ENCODE assay signal across 5 worm cellular contexts in genomic region chrX:14853712-14854217, ce11.
TF ChIP-seq lines count a peak whose summit lies in the region.

Gene C27C12.1, minus strand, starts transcription at chrX:14853762.
Gene C27C12.4, plus strand, starts transcription at chrX:14854086.

TF ChIP-seq in whole organism, L1 larva, 84 proteins besides CTCF, POLR2A, EP300 and RAD21 (continues in another document):
- TF ChIP-seq nhr-76 (tag; optimal IDR thresholded peaks at IDR 0.05; lab: Kevin White, UChicago) (no peak), unc-86 (tag; optimal IDR thresholded peaks at IDR 0.05; lab: Kevin White, UChicago) (peak; percentile 83), pax-3 (tag; optimal IDR thresholded peaks at IDR 0.05; lab: Kevin White, UChicago) (peak; percentile 63), nhr-90 (tag; optimal IDR thresholded peaks at IDR 0.05; lab: Kevin White, UChicago; ENCODE audit: poor library complexity) (peak; percentile 90), aha-1 (tag; optimal IDR thresholded peaks at IDR 0.05; lab: Kevin White, UChicago) (no peak), zip-4 (GFP tag; optimal IDR thresholded peaks at IDR 0.05; lab: Kevin White, UChicago) (peak; percentile 54), fkh-4 (tag; optimal IDR thresholded peaks at IDR 0.05; lab: Kevin White, UChicago; ENCODE audit: borderline replicate concordance) (peak; percentile 63), dpl-1 (GFP tag; optimal IDR thresholded peaks at IDR 0.05; lab: Kevin White, UChicago) (peak; percentile 71 to 79 (median 79)), irx-1 (tag; optimal IDR thresholded peaks at IDR 0.05; lab: Kevin White, UChicago) (peak; percentile 85), lin-39 (tag; optimal IDR thresholded peaks at IDR 0.05; lab: Kevin White, UChicago) (peak; percentile 54), nhr-85 (tag; lab: Kevin White, UChicago) (peak; percentile 93), nhr-84 (tag; optimal IDR thresholded peaks at IDR 0.05; lab: Kevin White, UChicago) (no peak), sup-37 (GFP tag; optimal IDR thresholded peaks at IDR 0.05; lab: Kevin White, UChicago) (peak; percentile 43), isw-1 (GFP tag; IDR thresholded peaks at IDR 0.05; lab: Robert Waterston, UW) (peak; percentile 76), ama-1 (optimal IDR thresholded peaks at IDR 0.05; lab: Kevin White, UChicago) (no peak), nhr-20 (tag; optimal IDR thresholded peaks at IDR 0.05; lab: Kevin White, UChicago) (peak; percentile 93), C04F5.9 (tag; optimal IDR thresholded peaks at IDR 0.05; lab: Kevin White, UChicago) (peak; percentile 61), fkh-8 (tag; optimal IDR thresholded peaks at IDR 0.05; lab: Kevin White, UChicago) (peak; percentile 90)

TF ChIP-seq in whole organism, L3 larva, 47 proteins besides CTCF, POLR2A, EP300 and RAD21 (continues in another document):
- no peak for TF ChIP-seq ZK546.5 (tag; optimal IDR thresholded peaks at IDR 0.05; lab: Kevin White, UChicago)
- peak; percentile 90 for TF ChIP-seq nfya-1 (tag; optimal IDR thresholded peaks at IDR 0.05; lab: Kevin White, UChicago; ENCODE audit: insufficient read depth)
- TF ChIP-seq mml-1 (tag; optimal IDR thresholded peaks at IDR 0.05; lab: Kevin White, UChicago), result no peak
- no peak for TF ChIP-seq sea-2 (GFP tag; optimal IDR thresholded peaks at IDR 0.05; lab: Kevin White, UChicago)
- TF ChIP-seq fos-1 (tag; optimal IDR thresholded peaks at IDR 0.05; lab: Kevin White, UChicago), result no peak
- no peak for TF ChIP-seq ztf-11 (tag; optimal IDR thresholded peaks at IDR 0.05; lab: Kevin White, UChicago)
- peak; percentile 82 for TF ChIP-seq lin-39 (tag; optimal IDR thresholded peaks at IDR 0.05; lab: Kevin White, UChicago)
- peak; percentile 68 for TF ChIP-seq R02D3.7 (tag; optimal IDR thresholded peaks at IDR 0.05; lab: Kevin White, UChicago)
- TF ChIP-seq ceh-82 (tag; optimal IDR thresholded peaks at IDR 0.05; lab: Kevin White, UChicago), result peak; percentile 69
- no peak for TF ChIP-seq ceh-9 (tag; optimal IDR thresholded peaks at IDR 0.05; lab: Kevin White, UChicago)
- TF ChIP-seq hmg-11 (tag; optimal IDR thresholded peaks at IDR 0.05; lab: Kevin White, UChicago), result peak; percentile 95
- TF ChIP-seq ztf-4 (tag; optimal IDR thresholded peaks at IDR 0.05; lab: Kevin White, UChicago), result peak; percentile 34
- peak; percentile 75 for TF ChIP-seq jun-1 (tag; optimal IDR thresholded peaks at IDR 0.05; lab: Kevin White, UChicago)
- TF ChIP-seq elt-3 (tag; optimal IDR thresholded peaks at IDR 0.05; lab: Kevin White, UChicago), result no peak
- TF ChIP-seq snpc-4 (tag; optimal IDR thresholded peaks at IDR 0.05; lab: Kevin White, UChicago), result peak; percentile 89
- peak; percentile 20 for TF ChIP-seq nhr-11 (tag; optimal IDR thresholded peaks at IDR 0.05; lab: Kevin White, UChicago)
- peak; percentile 35 for TF ChIP-seq elt-1 (tag; optimal IDR thresholded peaks at IDR 0.05; lab: Kevin White, UChicago)
- peak; percentile 87 for TF ChIP-seq lin-15B (tag; optimal IDR thresholded peaks at IDR 0.05; lab: Kevin White, UChicago)
- no peak for TF ChIP-seq pqm-1 (tag; optimal IDR thresholded peaks at IDR 0.05; lab: Kevin White, UChicago)

TF ChIP-seq in whole organism, early embryonic, 17 proteins besides CTCF, POLR2A, EP300 and RAD21:
- no peak for TF ChIP-seq tbx-11 (GFP tag; IDR thresholded peaks at IDR 0.05; lab: Robert Waterston, UW)
- no peak for TF ChIP-seq flt-1 (GFP tag; IDR thresholded peaks at IDR 0.05; lab: Robert Waterston, UW)
- TF ChIP-seq F13C5.2 (tag; optimal IDR thresholded peaks at IDR 0.05; lab: Kevin White, UChicago), result peak; percentile 67
- peak; percentile 67 for TF ChIP-seq hmg-4 (GFP tag; optimal IDR thresholded peaks at IDR 0.05; lab: Kevin White, UChicago)
- TF ChIP-seq tbx-37 (GFP tag; conservative IDR thresholded peaks at IDR 0.05; lab: Robert Waterston, UW), result peak; percentile 58; the same call in 1 of the 2 replicates
- TF ChIP-seq hnd-1 (tag; optimal IDR thresholded peaks at IDR 0.05; lab: Kevin White, UChicago), result no peak
TF ChIP-seq in whole organism, early embryonic: peak in this region for 3.

TF ChIP-seq in whole organism, midembryonic, 9 proteins besides CTCF, POLR2A, EP300 and RAD21:
- peak; percentile 77 for TF ChIP-seq flt-1 (GFP tag; IDR thresholded peaks at IDR 0.05; lab: Robert Waterston, UW)
- no peak for TF ChIP-seq T22C8.4 (GFP tag; IDR thresholded peaks at IDR 0.05; lab: Robert Waterston, UW)
- peak; percentile 84 for TF ChIP-seq cog-1 (tag; optimal IDR thresholded peaks at IDR 0.05; lab: Kevin White, UChicago)
TF ChIP-seq in whole organism, midembryonic: peak in this region for 2.

TF ChIP-seq in whole organism, young adult, 124 proteins besides CTCF, POLR2A, EP300 and RAD21 (continues in another document):
- TF ChIP-seq ekl-4 (GFP tag; IDR thresholded peaks at IDR 0.05; lab: Robert Waterston, UW), result peak; percentile 57; the same call in 1 of the 2 replicates
- TF ChIP-seq lir-1 (GFP tag; conservative IDR thresholded peaks at IDR 0.05; lab: Robert Waterston, UW), result 0 out of 2 replicates have a peak, but pooled peaks have one; percentile 44
- no peak for TF ChIP-seq sptf-2 (GFP tag; optimal IDR thresholded peaks at IDR 0.05; lab: Kevin White, UChicago)
- peak; percentile 81 for TF ChIP-seq attf-5 (GFP tag; optimal IDR thresholded peaks at IDR 0.05; lab: Kevin White, UChicago)
- no peak for TF ChIP-seq ceh-79 (tag; optimal IDR thresholded peaks at IDR 0.05; lab: Kevin White, UChicago)
- peak; percentile 37 for TF ChIP-seq madf-10 (tag; optimal IDR thresholded peaks at IDR 0.05; lab: Kevin White, UChicago)
- 0 out of 2 replicates have a peak, but pooled peaks have one; percentile 21 for TF ChIP-seq bed-2 (GFP tag; IDR thresholded peaks at IDR 0.05; lab: Robert Waterston, UW)
- peak; percentile 41 for TF ChIP-seq chd-7 (tag; optimal IDR thresholded peaks at IDR 0.05; lab: Kevin White, UChicago)
- TF ChIP-seq hmg-20 (GFP tag; IDR thresholded peaks at IDR 0.05; lab: Robert Waterston, UW), result no peak
- TF ChIP-seq snpc-4 (GFP tag; optimal IDR thresholded peaks at IDR 0.05; lab: Kevin White, UChicago), result peak; percentile 21
- TF ChIP-seq snpc-4 (tag; optimal IDR thresholded peaks at IDR 0.05; lab: Kevin White, UChicago), result peak in 2 of 4 experiments; percentile 67 to 75
- TF ChIP-seq ztf-26 (tag; optimal IDR thresholded peaks at IDR 0.05; lab: Kevin White, UChicago), result peak; percentile 38
- peak; percentile 50; the same call in 1 of the 2 replicates for TF ChIP-seq B0336.3 (GFP tag; IDR thresholded peaks at IDR 0.05; lab: Robert Waterston, UW)
- TF ChIP-seq nhr-179 (tag; optimal IDR thresholded peaks at IDR 0.05; lab: Kevin White, UChicago), result no peak
- TF ChIP-seq madf-8 (GFP tag; conservative IDR thresholded peaks at IDR 0.05; lab: Robert Waterston, UW), result no peak
- peak; percentile 31 for TF ChIP-seq ztf-18 (tag; optimal IDR thresholded peaks at IDR 0.05; lab: Kevin White, UChicago)
- TF ChIP-seq ceh-27 (GFP tag; optimal IDR thresholded peaks at IDR 0.05; lab: Kevin White, UChicago), result peak; percentile 80
- 0 out of 2 replicates have a peak, but pooled peaks have one; percentile 33 for TF ChIP-seq Y56A3A.18 (GFP tag; IDR thresholded peaks at IDR 0.05; lab: Robert Waterston, UW)
- TF ChIP-seq nhr-80 (tag; optimal IDR thresholded peaks at IDR 0.05; lab: Kevin White, UChicago), result peak; percentile 83
- TF ChIP-seq ZK185.1 (tag; optimal IDR thresholded peaks at IDR 0.05; lab: Kevin White, UChicago; ENCODE audit: poor library complexity, severe bottlenecking), result peak; percentile 90
- TF ChIP-seq repo-1 (tag; optimal IDR thresholded peaks at IDR 0.05; lab: Kevin White, UChicago), result no peak
- TF ChIP-seq F22D6.2 (tag; optimal IDR thresholded peaks at IDR 0.05; lab: Kevin White, UChicago), result peak; percentile 14
- TF ChIP-seq C06A6.2 (GFP tag; conservative IDR thresholded peaks at IDR 0.05; lab: Robert Waterston, UW), result peak; percentile 35; the same call in 1 of the 2 replicates
- no peak for TF ChIP-seq efl-1 (GFP tag; optimal IDR thresholded peaks at IDR 0.05; lab: Kevin White, UChicago)
- peak; percentile 75 for TF ChIP-seq K12H6.12 (tag; optimal IDR thresholded peaks at IDR 0.05; lab: Kevin White, UChicago)
- TF ChIP-seq pbrm-1 (GFP tag; IDR thresholded peaks at IDR 0.05; lab: Robert Waterston, UW), result peak; percentile 67; the same call in 1 of the 2 replicates
- no peak for TF ChIP-seq nfya-2 (GFP tag; IDR thresholded peaks at IDR 0.05; lab: Robert Waterston, UW)
- no peak for TF ChIP-seq ceh-100 (GFP tag; IDR thresholded peaks at IDR 0.05; lab: Robert Waterston, UW)
- no peak for TF ChIP-seq Y67H2A.10 (GFP tag; conservative IDR thresholded peaks at IDR 0.05; lab: Robert Waterston, UW)
- no peak for TF ChIP-seq die-1 (tag; optimal IDR thresholded peaks at IDR 0.05; lab: Kevin White, UChicago)
- TF ChIP-seq mes-4 (tag; optimal IDR thresholded peaks at IDR 0.05; lab: Kevin White, UChicago), result no peak
- peak; percentile 80 for TF ChIP-seq K11D2.4 (GFP tag; IDR thresholded peaks at IDR 0.05; lab: Robert Waterston, UW)
- TF ChIP-seq tbx-9 (tag; optimal IDR thresholded peaks at IDR 0.05; lab: Kevin White, UChicago; ENCODE audit: borderline replicate concordance), result no peak
- peak; percentile 85 for TF ChIP-seq lin-40 (tag; optimal IDR thresholded peaks at IDR 0.05; lab: Kevin White, UChicago)
- peak; percentile 0 for TF ChIP-seq snpc-1.3 (tag; optimal IDR thresholded peaks at IDR 0.05; lab: Kevin White, UChicago; ENCODE audit: insufficient read depth)
- TF ChIP-seq fkh-3 (tag; optimal IDR thresholded peaks at IDR 0.05; lab: Kevin White, UChicago), result no peak
- TF ChIP-seq dpff-1 (tag; optimal IDR thresholded peaks at IDR 0.05; lab: Kevin White, UChicago), result no peak
- no peak for TF ChIP-seq madf-6 (GFP tag; IDR thresholded peaks at IDR 0.05; lab: Robert Waterston, UW)
- TF ChIP-seq ceh-58 (GFP tag; IDR thresholded peaks at IDR 0.05; lab: Robert Waterston, UW), result no peak
- no peak for TF ChIP-seq ceh-91 (GFP tag; IDR thresholded peaks at IDR 0.05; lab: Robert Waterston, UW)
- peak; percentile 15 for TF ChIP-seq gei-17 (GFP tag; optimal IDR thresholded peaks at IDR 0.05; lab: Kevin White, UChicago)
- no peak for TF ChIP-seq unc-62 (GFP tag; optimal IDR thresholded peaks at IDR 0.05; lab: Kevin White, UChicago)
- TF ChIP-seq lin-35 (GFP tag; optimal IDR thresholded peaks at IDR 0.05; lab: Kevin White, UChicago), result peak in 1 of 3 experiments; percentile 70
- no peak for TF ChIP-seq F57A8.1 (GFP tag; optimal IDR thresholded peaks at IDR 0.05; lab: Kevin White, UChicago)
- TF ChIP-seq unc-130 (GFP tag; optimal IDR thresholded peaks at IDR 0.05; lab: Kevin White, UChicago), result no peak
- TF ChIP-seq hsf-1 (GFP tag; IDR thresholded peaks at IDR 0.05; lab: Robert Waterston, UW), result no peak
- peak; percentile 57; the same call in 1 of the 2 replicates for TF ChIP-seq nfyb-1 (GFP tag; IDR thresholded peaks at IDR 0.05; lab: Robert Waterston, UW)
- peak; percentile 17; the same call in 1 of the 2 replicates for TF ChIP-seq rcor-1 (GFP tag; IDR thresholded peaks at IDR 0.05; lab: Robert Waterston, UW)

Comparison
In these comparisons a context has a peak if more than half of its experiments do, and no peak if none do; other contexts are left out.
1. Of the 8 proteins assayed by ChIP-seq in both whole organism, young adult and whole organism, L1 larva: peak only in whole organism, young adult: none; only in whole organism, L1 larva: dpl-1, efl-1, nhr-90 and unc-130; in both: snpc-4; in neither: 2; mixed calls (peak in some experiments, not most) for 1.